Worm (Caenorhabditis elegans): Measurements from ENCODE around the gene ZK1055.4.

DNA sequence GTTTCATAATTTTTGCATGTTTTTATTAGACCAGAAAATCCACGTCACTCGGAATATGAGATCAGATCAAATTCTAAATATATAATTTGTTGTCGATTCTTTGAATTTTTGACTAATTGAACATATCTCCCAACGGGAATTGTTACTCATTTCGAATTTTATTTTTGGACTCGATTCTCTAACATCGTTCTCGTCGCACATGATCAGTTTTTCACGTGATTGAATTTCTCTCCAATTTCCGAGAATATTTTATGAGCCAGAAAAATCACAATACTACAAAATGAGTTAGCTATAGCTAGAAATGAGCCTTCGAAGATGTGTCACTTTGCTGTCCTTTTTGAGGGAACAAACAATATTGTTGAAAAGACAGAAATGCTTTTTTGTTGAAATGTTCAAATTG, 48.9 kb downstream of the ZK1055.4 start:
- TF ChIP-seq pha-4 (tag; optimal IDR thresholded peaks at IDR 0.05): no peak
- no peak for TF ChIP-seq nfya-1 (tag; optimal IDR thresholded peaks at IDR 0.05)
- TF ChIP-seq hlh-15 (tag; optimal IDR thresholded peaks at IDR 0.05): no peak

Measured in whole organism, late embryonic.